Worm (Caenorhabditis elegans) whole organism, late embryonic: ENCODE results near the gene F25B5.5.

Experiments
- lin-11 ChIP-seq: fragments of 200-800 bp; sonication (Bioruptor generic); optimal IDR thresholded peaks from 2 replicates; lab custom pipeline; 2018; ENCODE audit warnings: mild to moderate bottlenecking, missing genetic modification characterization, missing compliant biosample characterization
- npax-4 ChIP-seq: sonication (generic microtip); optimal IDR thresholded peaks from 2 replicates; lab custom pipeline; 2016; ENCODE audit warnings: missing genetic modification characterization, missing compliant biosample characterization
- pha-4 ChIP-seq: fragments of 150-350 bp; optimal IDR thresholded peaks from 2 replicates; lab custom pipeline; 2018; ENCODE audit warnings: missing biosample characterization, missing genetic modification reagents, missing genetic modification characterization
- sox-4 ChIP-seq: sonication (generic microtip); optimal IDR thresholded peaks from 2 replicates; lab custom pipeline; 2017; ENCODE audit warnings: mild to moderate bottlenecking, missing genetic modification characterization, inconsistent platforms, missing compliant biosample characterization

- no peak for TF ChIP-seq npax-4 (tag; lab: Kevin White, UChicago)
- no peak for TF ChIP-seq lin-11
- TF ChIP-seq sox-4: no peak
- TF ChIP-seq pha-4 (tag; lab: Kevin White, UChicago): no peak
These were observed 8.0 kb upstream of the F25B5.5 start for ce11 chrIII:5953913-5954290.
